Worm (Caenorhabditis elegans): ENCODE results near the gene ceh-99.

ce11 chrII:12499969-12500368, 19.8 kb upstream of the ceh-99 start:
- TF ChIP-seq lin-13 (GFP tag; optimal IDR thresholded peaks at IDR 0.05) (no peak), egl-13 (tag; optimal IDR thresholded peaks at IDR 0.05) (no peak), pqm-1 (tag; optimal IDR thresholded peaks at IDR 0.05) (no peak), mdl-1 (tag; optimal IDR thresholded peaks at IDR 0.05) (no peak), ceh-82 (tag; optimal IDR thresholded peaks at IDR 0.05) (no peak), skn-1 (tag; optimal IDR thresholded peaks at IDR 0.05) (no peak)

Data from whole organism, L1 larva.